Fruit fly (Drosophila melanogaster): ENCODE data around the gene Nup160.

- TF ChIP-seq pdm3 (GFP tag; optimal IDR thresholded peaks at IDR 0.05) (no peak), eg (GFP tag; IDR thresholded peaks at IDR 0.05) (no peak), CG3032 (tag; optimal IDR thresholded peaks at IDR 0.05) (no peak), Lpt (GFP tag; optimal IDR thresholded peaks at IDR 0.05) (no peak), acj6 (GFP tag; optimal IDR thresholded peaks at IDR 0.05) (no peak), CG8119 (GFP tag; IDR thresholded peaks at IDR 0.05) (no peak), OdsH (GFP tag; optimal IDR thresholded peaks at IDR 0.05) (no peak), Sox102F (GFP tag; optimal IDR thresholded peaks at IDR 0.05) (no peak), lz (GFP tag; optimal IDR thresholded peaks at IDR 0.05) (no peak), CG9139 (GFP tag; optimal IDR thresholded peaks at IDR 0.05) (no peak), Sox14 (GFP tag; optimal IDR thresholded peaks at IDR 0.05) (no peak), CG8319 (GFP tag; optimal IDR thresholded peaks at IDR 0.05) (no peak), Gug (GFP tag; IDR thresholded peaks at IDR 0.05) (no peak), CG32006 (GFP tag; optimal IDR thresholded peaks at IDR 0.05) (no peak)
These were observed 37.1 kb upstream of the Nup160 start, which contains the start of gene CG16854 for dm6 chr2L:11086357-11086924.
